Fruit fly (Drosophila melanogaster) whole organism, adult: ENCODE results near the gene CG45081.

Experiments
- CG12768 ChIP-seq: fragments of 200-800 bp; sonication (Bioruptor generic); optimal IDR thresholded peaks from 2 replicates; lab custom pipeline; 2017; ENCODE audit warnings: missing biosample characterization, missing genetic modification characterization, mild to moderate bottlenecking, moderate library complexity, missing genetic modification reagents
- CG14711 ChIP-seq: fragments of 200-800 bp; sonication (Bioruptor generic); optimal IDR thresholded peaks from 2 replicates; lab custom pipeline; 2018; ENCODE audit warnings: missing biosample characterization, mild to moderate bottlenecking, missing genetic modification characterization, moderate library complexity
- CG1620 ChIP-seq: fragments of 200-800 bp; sonication (Bioruptor generic); optimal IDR thresholded peaks from 2 replicates; lab custom pipeline; 2016; ENCODE audit warnings: missing biosample characterization, missing genetic modification characterization
- CG33017 ChIP-seq: fragments of 200-800 bp; sonication (Bioruptor generic); optimal IDR thresholded peaks from 2 replicates; lab custom pipeline; 2018; ENCODE audit warnings: missing biosample characterization, mild to moderate bottlenecking, missing genetic modification characterization, moderate library complexity
- CG5204 ChIP-seq: fragments of 200-800 bp; sonication (Bioruptor generic); optimal IDR thresholded peaks from 2 replicates; lab custom pipeline; 2016; ENCODE audit warnings: missing biosample characterization, missing genetic modification characterization
- CG7045 ChIP-seq: fragments of 200-800 bp; sonication (Bioruptor generic); optimal IDR thresholded peaks from 2 replicates; lab custom pipeline; 2017; ENCODE audit warnings: missing biosample characterization, mild to moderate bottlenecking, missing genetic modification characterization
- CG7101 ChIP-seq: fragments of 200-800 bp; sonication (Bioruptor generic); optimal IDR thresholded peaks from 2 replicates; lab custom pipeline; 2018; ENCODE audit warnings: missing biosample characterization, mild to moderate bottlenecking, missing genetic modification characterization, moderate library complexity
- Clk ChIP-seq: fragments of 200-800 bp; sonication (Bioruptor generic); optimal IDR thresholded peaks from 2 replicates; lab custom pipeline; 2017; ENCODE audit warnings: missing biosample characterization, missing genetic modification characterization
- Crg-1 ChIP-seq: fragments of 200-800 bp; sonication (Bioruptor generic); optimal IDR thresholded peaks from 2 replicates; lab custom pipeline; 2016; ENCODE audit warnings: missing biosample characterization, missing genetic modification characterization
- Hr96 ChIP-seq: fragments of 200-800 bp; sonication (Bioruptor generic); optimal IDR thresholded peaks from 2 replicates; lab custom pipeline; 2016; ENCODE audit warnings: missing biosample characterization, missing genetic modification characterization
- Mnt ChIP-seq: fragments of 200-800 bp; sonication (Bioruptor generic); optimal IDR thresholded peaks from 2 replicates; lab custom pipeline; 2016; ENCODE audit warnings: missing biosample characterization, mild to moderate bottlenecking, missing genetic modification characterization
- cic ChIP-seq: fragments of 200-800 bp; sonication (Bioruptor generic); optimal IDR thresholded peaks from 2 replicates; lab custom pipeline; 2017; ENCODE audit warnings: missing biosample characterization, mild to moderate bottlenecking, missing genetic modification characterization, moderate library complexity
- cnc ChIP-seq, 2 experiments: fragments of >200 bp; optimal IDR thresholded peaks; 2 replicates each; lab custom pipeline; 2017
- ovo ChIP-seq: fragments of 200-800 bp; sonication (Bioruptor generic); optimal IDR thresholded peaks from 2 replicates; lab custom pipeline; 2016; ENCODE audit warnings: missing biosample characterization, missing genetic modification characterization

- TF ChIP-seq CG5204 (GFP tag; lab: Kevin White, UChicago): peak; percentile 27
- TF ChIP-seq Mnt (GFP tag; lab: Kevin White, UChicago): peak; percentile 49
- peak; percentile 2 for TF ChIP-seq CG7101 (tag; lab: Kevin White, UChicago)
- TF ChIP-seq Hr96 (GFP tag; lab: Kevin White, UChicago): peak; percentile 24
- peak; percentile 11 for TF ChIP-seq Crg-1 (GFP tag; lab: Kevin White, UChicago)
- TF ChIP-seq Clk (GFP tag; lab: Kevin White, UChicago): no peak
- TF ChIP-seq CG1620: no peak
- peak; percentile 55 for TF ChIP-seq cic
- no peak for TF ChIP-seq CG7045 (GFP tag; lab: Kevin White, UChicago)
- peak; percentile 69 for TF ChIP-seq CG12768
- no peak for TF ChIP-seq ovo (GFP tag; lab: Kevin White, UChicago)
- peak; percentile 10 for TF ChIP-seq CG14711 (tag; lab: Kevin White, UChicago)
- TF ChIP-seq cnc (optimal IDR thresholded peaks at IDR 0.05; lab: Kevin White, UChicago): no peak
- TF ChIP-seq CG33017 (tag; lab: Kevin White, UChicago): no peak
These were observed 3.0 kb downstream of the CG45081 start, which contains the start of the genes Aldh7A1 and CG14085 for dm6 chr3L:19268720-19269401.
